Worm (Caenorhabditis elegans) whole organism, late embryonic: Measurements from ENCODE around the gene R06B9.5.

Source experiments
- C08G9.2 ChIP-seq: sonication (generic microtip); optimal IDR thresholded peaks from 2 replicates; lab custom pipeline; 2016; ENCODE audit warnings: mild to moderate bottlenecking, missing genetic modification characterization, moderate library complexity, missing compliant biosample characterization
- ama-1 ChIP-seq: fragments of 150-350 bp; optimal IDR thresholded peaks from 2 replicates; lab custom pipeline; 2014
- ceh-2 ChIP-seq: sonication (generic microtip); optimal IDR thresholded peaks from 2 replicates; lab custom pipeline; 2016; ENCODE audit warnings: missing genotype, missing genetic modification characterization, missing compliant biosample characterization
- che-1 ChIP-seq: sonication (generic microtip); optimal IDR thresholded peaks from 2 replicates; lab custom pipeline; 2016; ENCODE audit warnings: mild to moderate bottlenecking, missing genetic modification characterization, missing compliant biosample characterization
- dmd-4 ChIP-seq: sonication (generic microtip); optimal IDR thresholded peaks from 2 replicates; lab custom pipeline; 2016; ENCODE audit warnings: borderline replicate concordance, missing genetic modification characterization, missing compliant biosample characterization
- elt-2 ChIP-seq: sonication (generic microtip); optimal IDR thresholded peaks from 2 replicates; lab custom pipeline; 2016; ENCODE audit warnings: missing genetic modification reagents, missing genetic modification characterization, missing compliant biosample characterization
- fax-1 ChIP-seq: sonication (generic microtip); optimal IDR thresholded peaks from 2 replicates; lab custom pipeline; 2016; ENCODE audit warnings: missing genotype, missing genetic modification characterization, missing compliant biosample characterization
- pag-3 ChIP-seq: sonication (generic microtip); optimal IDR thresholded peaks from 2 replicates; lab custom pipeline; 2016; ENCODE audit warnings: missing compliant biosample characterization, missing genetic modification characterization, borderline replicate concordance
- pha-4 ChIP-seq: fragments of 150-350 bp; optimal IDR thresholded peaks from 2 replicates; lab custom pipeline; 2018; ENCODE audit warnings: missing biosample characterization, missing genetic modification reagents, missing genetic modification characterization
- pqm-1 ChIP-seq: sonication (generic microtip); optimal IDR thresholded peaks from 2 replicates; lab custom pipeline; 2016; ENCODE audit warnings: missing genetic modification characterization, missing compliant biosample characterization
- ref-2 ChIP-seq: sonication (generic microtip); optimal IDR thresholded peaks from 2 replicates; lab custom pipeline; 2016; ENCODE audit warnings: missing genetic modification characterization, missing compliant biosample characterization
- sdc-2 ChIP-seq: sonication (generic microtip); optimal IDR thresholded peaks from 2 replicates; lab custom pipeline; 2016; ENCODE audit warnings: missing genotype, missing genetic modification characterization, missing compliant biosample characterization
- tbx-2 ChIP-seq: sonication (generic microtip); optimal IDR thresholded peaks from 2 replicates; lab custom pipeline; 2016; ENCODE audit warnings: missing genetic modification characterization, missing compliant biosample characterization
- unc-86 ChIP-seq: sonication (generic microtip); optimal IDR thresholded peaks from 2 replicates; lab custom pipeline; 2016; ENCODE audit warnings: missing genetic modification characterization, missing compliant biosample characterization

DNA sequence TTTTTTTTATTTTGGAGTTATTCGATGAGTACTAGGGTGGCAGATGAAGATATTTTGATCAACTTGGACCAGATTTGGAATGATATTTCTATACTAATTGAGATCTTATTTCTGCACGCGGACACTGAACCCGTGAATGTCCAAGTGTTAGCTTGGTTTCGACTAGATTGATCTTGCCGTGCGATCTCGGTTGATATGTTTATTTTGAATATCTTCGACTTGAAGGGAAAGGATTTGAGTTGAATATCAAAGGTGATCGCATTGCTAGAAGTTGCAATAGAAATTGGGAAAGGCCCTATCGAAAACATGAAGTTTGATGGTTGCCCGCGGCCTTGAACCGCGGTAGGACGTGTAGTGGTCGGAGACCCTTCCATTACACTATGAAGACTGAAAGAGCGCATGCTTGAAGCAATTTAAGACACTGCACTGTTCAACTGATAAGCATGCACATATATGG is 44.7 kb downstream of the R06B9.5 start:
- TF ChIP-seq ref-2 (tag; lab: Kevin White, UChicago) (no peak), elt-2 (no peak), tbx-2 (no peak), ama-1 (lab: Kevin White, UChicago) (no peak), ceh-2 (tag; lab: Kevin White, UChicago) (no peak), fax-1 (tag; lab: Kevin White, UChicago) (no peak), pqm-1 (tag; lab: Kevin White, UChicago) (no peak), pag-3 (tag; lab: Kevin White, UChicago) (no peak), unc-86 (tag; lab: Kevin White, UChicago) (no peak), che-1 (no peak), sdc-2 (tag; lab: Kevin White, UChicago) (no peak), C08G9.2 (no peak), dmd-4 (tag; lab: Kevin White, UChicago) (no peak), pha-4 (tag; lab: Kevin White, UChicago) (no peak)
